Worm (Caenorhabditis elegans) whole organism, L1 larva: ENCODE data around the gene pxmp-4.

ENCODE experiments used
- C16A3.4 ChIP-seq: fragments of 150-350 bp; optimal IDR thresholded peaks from 2 replicates; lab custom pipeline; 2014; ENCODE audit warnings: missing biosample characterization, missing genetic modification characterization
- F16B12.6 ChIP-seq: fragments of 150-350 bp; optimal IDR thresholded peaks from 2 replicates; lab custom pipeline; 2014; ENCODE audit warnings: missing biosample characterization, missing genetic modification characterization
- Y116A8C.19 ChIP-seq: sonication (generic microtip); optimal IDR thresholded peaks from 2 replicates; lab custom pipeline; 2016; ENCODE audit warnings: missing compliant biosample characterization, missing genetic modification characterization, borderline replicate concordance
- aha-1 ChIP-seq: fragments of 150-350 bp; optimal IDR thresholded peaks from 2 replicates; lab custom pipeline; 2014; ENCODE audit warnings: missing biosample characterization, missing genetic modification characterization
- aly-2 ChIP-seq: fragments of 150-350 bp; optimal IDR thresholded peaks from 2 replicates; lab custom pipeline; 2014; ENCODE audit warnings: missing biosample characterization, missing genetic modification characterization
- ama-1 ChIP-seq: fragments of 150-350 bp; optimal IDR thresholded peaks from 2 replicates; lab custom pipeline; 2014
- ceh-63 ChIP-seq: fragments of 200-800 bp; sonication (Bioruptor generic); optimal IDR thresholded peaks from 2 replicates; lab custom pipeline; 2018; ENCODE audit warnings: mild to moderate bottlenecking, missing genetic modification characterization, missing compliant biosample characterization
- ceh-88 ChIP-seq: fragments of 200-800 bp; sonication (Bioruptor generic); IDR thresholded peaks from 2 replicates; pipeline ENCODE4 v1.3.6; 2022; ENCODE audit warnings: missing genetic modification characterization, missing compliant biosample characterization
- ces-1 ChIP-seq: fragments of 150-350 bp; optimal IDR thresholded peaks from 2 replicates; lab custom pipeline; 2014; ENCODE audit warnings: missing biosample characterization, missing genetic modification reagents, missing genetic modification characterization
- dsc-1 ChIP-seq: sonication (generic microtip); optimal IDR thresholded peaks from 2 replicates; lab custom pipeline; 2016; ENCODE audit warnings: mild to moderate bottlenecking, missing genetic modification characterization, missing compliant biosample characterization
- efl-1 ChIP-seq, 4 experiments: fragments of 150-350 bp; optimal IDR thresholded peaks in 3 of 4; peaks in 1 of 4; 1 replicate in 1 of 4; 2 replicates in 3 of 4; lab custom pipeline; 2014; ENCODE audit warnings: missing biosample characterization in 2 of 4, missing genetic modification characterization in 2 of 4, missing genetic modification reagents in 2 of 4
- elt-2 ChIP-seq: sonication (generic microtip); optimal IDR thresholded peaks from 2 replicates; lab custom pipeline; 2016; ENCODE audit warnings: missing genetic modification characterization, mild to moderate bottlenecking, inconsistent platforms, missing compliant biosample characterization, missing genetic modification reagents
- ets-5 ChIP-seq: fragments of 200-800 bp; sonication (Bioruptor generic); IDR thresholded peaks from 2 replicates; pipeline ENCODE4 v1.3.6; 2022; ENCODE audit warnings: missing genetic modification characterization, missing compliant biosample characterization
- fkh-4 ChIP-seq: sonication (generic microtip); optimal IDR thresholded peaks from 2 replicates; lab custom pipeline; 2016; ENCODE audit warnings: missing compliant biosample characterization, missing genetic modification characterization, borderline replicate concordance
- grh-1 ChIP-seq: fragments of 200-800 bp; sonication (Bioruptor generic); IDR thresholded peaks from 2 replicates; pipeline ENCODE4 v1.3.6; 2022; ENCODE audit warnings: missing genetic modification reagents, missing genetic modification characterization, missing compliant biosample characterization
- hlh-4 ChIP-seq: sonication (generic microtip); optimal IDR thresholded peaks from 2 replicates; lab custom pipeline; 2016; ENCODE audit warnings: mild to moderate bottlenecking, missing genetic modification characterization, missing compliant biosample characterization
- lin-14 ChIP-seq: fragments of 200-800 bp; sonication (Bioruptor generic); optimal IDR thresholded peaks from 2 replicates; lab custom pipeline; 2018; ENCODE audit warnings: mild to moderate bottlenecking, missing genetic modification characterization, moderate library complexity, missing compliant biosample characterization
- lin-35 ChIP-seq, 2 experiments: fragments of 150-350 bp; optimal IDR thresholded peaks; 2 replicates each; lab custom pipeline; 2014; ENCODE audit warnings: missing biosample characterization in 2 of 2, missing genetic modification characterization in 2 of 2, missing genetic modification reagents in 2 of 2
- lsy-2 ChIP-seq, 2 experiments: fragments of 150-350 bp; optimal IDR thresholded peaks; 2 replicates each; lab custom pipeline; 2014; ENCODE audit warnings: missing biosample characterization in 2 of 2, missing genetic modification characterization in 2 of 2
- mdl-1 ChIP-seq, 2 experiments: fragments of 150-350 bp; optimal IDR thresholded peaks; 2 replicates each; lab custom pipeline; 2014 to 2017; ENCODE audit warnings: missing biosample characterization in 2 of 2, missing genetic modification characterization in 2 of 2, inconsistent platforms in 1 of 2
- nhr-11 ChIP-seq: fragments of 150-350 bp; optimal IDR thresholded peaks from 2 replicates; lab custom pipeline; 2014; ENCODE audit warnings: missing biosample characterization, missing genetic modification characterization
- nhr-12 ChIP-seq: sonication (generic microtip); optimal IDR thresholded peaks from 2 replicates; lab custom pipeline; 2017; ENCODE audit warnings: missing biosample characterization, missing genetic modification characterization
- nhr-19 ChIP-seq: fragments of 200-800 bp; sonication (Bioruptor generic); conservative IDR thresholded peaks from 2 replicates; pipeline ENCODE4 v1.3.6; 2022; ENCODE audit warnings: missing genetic modification characterization, missing compliant biosample characterization
- nhr-237 ChIP-seq: fragments of 150-350 bp; optimal IDR thresholded peaks from 2 replicates; lab custom pipeline; 2014; ENCODE audit warnings: missing biosample characterization, missing genetic modification characterization
- nhr-76 ChIP-seq: sonication (generic microtip); optimal IDR thresholded peaks from 2 replicates; lab custom pipeline; 2017; ENCODE audit warnings: missing biosample characterization, missing genetic modification characterization
- nhr-84 ChIP-seq: sonication (generic microtip); optimal IDR thresholded peaks from 2 replicates; lab custom pipeline; 2017; ENCODE audit warnings: missing biosample characterization, missing genetic modification characterization
- nhr-85 ChIP-seq: sonication (generic microtip); peaks from one replicate; lab custom pipeline; 2016; ENCODE audit warnings: missing genetic modification characterization, inconsistent platforms, missing compliant biosample characterization
- pax-3 ChIP-seq: fragments of 200-800 bp; sonication (Bioruptor generic); optimal IDR thresholded peaks from 2 replicates; lab custom pipeline; 2018; ENCODE audit warnings: mild to moderate bottlenecking, missing genetic modification characterization, moderate library complexity, missing compliant biosample characterization
- pqm-1 ChIP-seq: sonication (generic microtip); optimal IDR thresholded peaks from 3 replicates; lab custom pipeline; 2017; ENCODE audit warnings: missing biosample characterization, missing genetic modification characterization
- skn-1 ChIP-seq: fragments of 150-350 bp; optimal IDR thresholded peaks from 2 replicates; lab custom pipeline; 2014; ENCODE audit warnings: missing biosample characterization, missing genetic modification characterization
- snpc-4 ChIP-seq: fragments of 150-350 bp; optimal IDR thresholded peaks from 2 replicates; lab custom pipeline; 2014; ENCODE audit warnings: missing biosample characterization, missing genetic modification characterization
- snu-23 ChIP-seq: sonication (generic microtip); optimal IDR thresholded peaks from 2 replicates; lab custom pipeline; 2016; ENCODE audit warnings: missing genetic modification characterization, missing compliant biosample characterization
- sptf-1 ChIP-seq: fragments of 150-350 bp; optimal IDR thresholded peaks from 2 replicates; lab custom pipeline; 2014; ENCODE audit warnings: missing biosample characterization, missing genetic modification characterization
- sup-37 ChIP-seq: fragments of 200-800 bp; sonication (Bioruptor generic); optimal IDR thresholded peaks from 2 replicates; lab custom pipeline; 2018; ENCODE audit warnings: mild to moderate bottlenecking, missing genetic modification characterization, missing compliant biosample characterization
- swsn-7 ChIP-seq: sonication (generic microtip); optimal IDR thresholded peaks from 2 replicates; lab custom pipeline; 2016; ENCODE audit warnings: missing genetic modification characterization, missing compliant biosample characterization
- tlp-1 ChIP-seq: fragments of 150-350 bp; optimal IDR thresholded peaks from 2 replicates; lab custom pipeline; 2014; ENCODE audit warnings: missing biosample characterization, missing genetic modification characterization
- unc-130 ChIP-seq: fragments of 150-350 bp; optimal IDR thresholded peaks from 2 replicates; lab custom pipeline; 2017; ENCODE audit warnings: missing biosample characterization, missing genetic modification characterization, inconsistent platforms
- unc-30 ChIP-seq: sonication (generic microtip); optimal IDR thresholded peaks from 2 replicates; lab custom pipeline; 2017; ENCODE audit warnings: missing biosample characterization, missing genetic modification characterization
- unc-62 ChIP-seq: fragments of 150-350 bp; optimal IDR thresholded peaks from 2 replicates; lab custom pipeline; 2014; ENCODE audit warnings: missing biosample characterization, missing genetic modification reagents, missing genetic modification characterization
- unc-98 ChIP-seq: fragments of 200-800 bp; sonication (Bioruptor generic); IDR thresholded peaks from 2 replicates; pipeline ENCODE4 v1.3.6; 2022; ENCODE audit warnings: missing genetic modification characterization, missing compliant biosample characterization
- xbp-1 ChIP-seq: sonication (generic microtip); optimal IDR thresholded peaks from 2 replicates; lab custom pipeline; 2016; ENCODE audit warnings: missing genetic modification characterization, missing compliant biosample characterization
- zag-1 ChIP-seq: fragments of 150-350 bp; optimal IDR thresholded peaks from 2 replicates; lab custom pipeline; 2014; ENCODE audit warnings: missing biosample characterization, missing genetic modification characterization
- ztf-11 ChIP-seq, 2 experiments: sonication (generic microtip); optimal IDR thresholded peaks; 2 replicates each; lab custom pipeline; 2016 to 2017; ENCODE audit warnings: missing genetic modification characterization in 2 of 2, missing biosample characterization in 1 of 2, missing compliant biosample characterization in 1 of 2

Gene pxmp-4

ce11 chrIV:294737-295136, 42.2 kb downstream of the pxmp-4 start (continued):
- peak; percentile 33 for TF ChIP-seq nhr-85 (tag; lab: Kevin White, UChicago)
- TF ChIP-seq ces-1 (GFP tag; lab: Kevin White, UChicago): no peak
- TF ChIP-seq nhr-12 (tag; lab: Kevin White, UChicago): no peak
- no peak for TF ChIP-seq nhr-11 (tag; lab: Kevin White, UChicago)
- no peak for TF ChIP-seq pqm-1 (tag; lab: Kevin White, UChicago)
- TF ChIP-seq aha-1: no peak
- TF ChIP-seq mdl-1 (tag; optimal IDR thresholded peaks at IDR 0.05; lab: Kevin White, UChicago): peak in 1 of 2 experiments; percentile 61
- TF ChIP-seq Y116A8C.19 (tag; lab: Kevin White, UChicago): no peak
- peak; percentile 53 for TF ChIP-seq lin-14
- TF ChIP-seq ceh-63 (GFP tag; lab: Kevin White, UChicago): no peak

ce11 chrIV:293995-294700, 42.8 kb downstream of the pxmp-4 start:
- TF ChIP-seq efl-1 (optimal IDR thresholded peaks at IDR 0.05; lab: Kevin White, UChicago) (no peak), efl-1 (GFP tag; optimal IDR thresholded peaks at IDR 0.05 in 1 of 2; lab: Kevin White, UChicago) (peak in 1 of 2 experiments; percentile 93), ztf-11 (tag; optimal IDR thresholded peaks at IDR 0.05; lab: Kevin White, UChicago) (no peak), nhr-85 (tag; lab: Kevin White, UChicago) (peak; percentile 51), xbp-1 (tag; lab: Kevin White, UChicago) (no peak), lin-35 (GFP tag; optimal IDR thresholded peaks at IDR 0.05; lab: Kevin White, UChicago) (no peak), snu-23 (GFP tag; lab: Kevin White, UChicago) (no peak), lsy-2 (tag; optimal IDR thresholded peaks at IDR 0.05; lab: Kevin White, UChicago) (no peak), hlh-4 (tag; lab: Kevin White, UChicago) (no peak)
- TF ChIP-seq, all 84 proteins: peak for 2

- no peak for TF ChIP-seq xbp-1 (tag; lab: Kevin White, UChicago)
- TF ChIP-seq elt-2 (tag; lab: Kevin White, UChicago): peak; percentile 10
- no peak for TF ChIP-seq efl-1 (optimal IDR thresholded peaks at IDR 0.05; lab: Kevin White, UChicago)
- TF ChIP-seq efl-1 (GFP tag; optimal IDR thresholded peaks at IDR 0.05 in 1 of 2; lab: Kevin White, UChicago): peak in 1 of 2 experiments; percentile 79
- TF ChIP-seq nhr-85 (tag; lab: Kevin White, UChicago): peak; percentile 77
Measured at ce11 chrIV:293163-293755, 43.7 kb downstream of the pxmp-4 start.

- TF ChIP-seq efl-1 (optimal IDR thresholded peaks at IDR 0.05; lab: Kevin White, UChicago) (no peak), efl-1 (GFP tag; optimal IDR thresholded peaks at IDR 0.05 in 1 of 2; lab: Kevin White, UChicago) (peak in 1 of 2 experiments; percentile 90), aly-2 (tag; lab: Kevin White, UChicago) (no peak), ceh-88 (GFP tag; lab: Robert Waterston, UW) (no peak), pqm-1 (tag; lab: Kevin White, UChicago) (peak; percentile 96), nhr-237 (tag; lab: Kevin White, UChicago) (no peak), nhr-11 (tag; lab: Kevin White, UChicago) (no peak), lsy-2 (tag; optimal IDR thresholded peaks at IDR 0.05; lab: Kevin White, UChicago) (no peak), tlp-1 (tag; lab: Kevin White, UChicago) (no peak), grh-1 (no peak), fkh-4 (tag; lab: Kevin White, UChicago) (no peak), ama-1 (lab: Kevin White, UChicago) (peak; percentile 20), unc-98 (no peak), unc-62 (GFP tag; lab: Kevin White, UChicago) (no peak), sup-37 (no peak), ets-5 (GFP tag; lab: Robert Waterston, UW) (no peak), unc-130 (tag; lab: Kevin White, UChicago) (no peak), nhr-76 (no peak), nhr-12 (tag; lab: Kevin White, UChicago) (no peak), F16B12.6 (tag; lab: Kevin White, UChicago) (no peak), swsn-7 (tag; lab: Kevin White, UChicago) (no peak), zag-1 (tag; lab: Kevin White, UChicago) (no peak), nhr-19 (peak; percentile 28; the same call in 1 of the 2 replicates), mdl-1 (tag; optimal IDR thresholded peaks at IDR 0.05; lab: Kevin White, UChicago) (no peak), nhr-84 (tag; lab: Kevin White, UChicago) (no peak), xbp-1 (tag; lab: Kevin White, UChicago) (no peak), pax-3 (tag; lab: Kevin White, UChicago) (no peak), snpc-4 (tag; lab: Kevin White, UChicago) (no peak), C16A3.4 (tag; lab: Kevin White, UChicago) (no peak), unc-30 (tag; lab: Kevin White, UChicago) (no peak), skn-1 (tag; lab: Kevin White, UChicago) (no peak), dsc-1 (tag; lab: Kevin White, UChicago) (no peak), sptf-1 (no peak)
Measured at ce11 chrIV:291851-292367, 45.1 kb downstream of the pxmp-4 start.
